Worm (Caenorhabditis elegans): ENCODE results near the gene clec-227.

The clec-227 gene

DNA sequence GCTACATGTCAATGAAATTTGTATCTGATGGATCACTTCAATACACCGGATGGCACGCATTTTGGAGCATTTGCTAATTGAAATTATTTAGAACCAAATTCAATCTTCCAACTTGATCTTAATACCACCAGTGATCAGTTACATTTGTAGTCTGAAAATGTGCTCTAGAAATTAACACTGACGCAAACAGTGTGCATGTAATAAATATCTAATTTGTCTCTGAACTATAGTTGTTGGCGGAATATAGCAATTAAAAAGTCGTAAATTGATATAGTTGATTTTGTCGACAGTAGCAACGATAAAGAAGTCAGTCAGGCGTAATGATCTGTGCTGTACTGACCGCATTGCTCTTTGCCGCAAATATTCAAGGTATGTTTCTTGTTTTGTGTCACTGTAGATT lies at the start of gene clec-227:
clec-227 (plus strand) TSS at position 301 of the 400 bp plus-strand sequence.
- TF ChIP-seq ceh-82 (tag; optimal IDR thresholded peaks at IDR 0.05) (no peak), elt-3 (tag; optimal IDR thresholded peaks at IDR 0.05) (no peak), zag-1 (tag; optimal IDR thresholded peaks at IDR 0.05) (no peak), nhr-12 (tag; optimal IDR thresholded peaks at IDR 0.05) (no peak), F13H6.1 (tag; optimal IDR thresholded peaks at IDR 0.05) (no peak), ama-1 (optimal IDR thresholded peaks at IDR 0.05) (no peak), snpc-4 (tag; optimal IDR thresholded peaks at IDR 0.05) (no peak), sem-4 (tag; optimal IDR thresholded peaks at IDR 0.05) (no peak), unc-55 (GFP tag; optimal IDR thresholded peaks at IDR 0.05) (no peak)

ce11 chrV:14423268-14423667 lies 49.1 kb upstream of the clec-227 start, which contains the start of gene rpoa-12:
rpoa-12 (minus strand) TSS chrV:14423304.
- TF ChIP-seq ama-1 (optimal IDR thresholded peaks at IDR 0.05) (no peak), nhr-77 (tag; optimal IDR thresholded peaks at IDR 0.05) (no peak), unc-55 (GFP tag; optimal IDR thresholded peaks at IDR 0.05) (peak; percentile 58), snpc-4 (tag; optimal IDR thresholded peaks at IDR 0.05) (no peak), gmeb-1 (tag; optimal IDR thresholded peaks at IDR 0.05) (no peak), crh-2 (tag; optimal IDR thresholded peaks at IDR 0.05) (peak; percentile 40), peb-1 (tag; optimal IDR thresholded peaks at IDR 0.05) (no peak), nhr-237 (tag; optimal IDR thresholded peaks at IDR 0.05) (no peak), lin-13 (GFP tag; optimal IDR thresholded peaks at IDR 0.05) (no peak), fos-1 (tag; optimal IDR thresholded peaks at IDR 0.05) (no peak), skn-1 (tag; optimal IDR thresholded peaks at IDR 0.05) (peak; percentile 84), blmp-1 (tag; optimal IDR thresholded peaks at IDR 0.05; ENCODE audit: insufficient read depth) (no peak), unc-39 (tag; optimal IDR thresholded peaks at IDR 0.05) (no peak), C34F6.9 (tag; optimal IDR thresholded peaks at IDR 0.05) (peak; percentile 68), nhr-25 (tag; optimal IDR thresholded peaks at IDR 0.05) (no peak), nhr-129 (tag; optimal IDR thresholded peaks at IDR 0.05) (peak; percentile 59), F13H6.1 (tag; optimal IDR thresholded peaks at IDR 0.05) (peak; percentile 5), lsy-2 (tag; optimal IDR thresholded peaks at IDR 0.05) (peak in 1 of 2 experiments; percentile 44), zag-1 (tag; optimal IDR thresholded peaks at IDR 0.05) (no peak), mab-5 (tag; optimal IDR thresholded peaks at IDR 0.05) (no peak), sma-9 (GFP tag; optimal IDR thresholded peaks at IDR 0.05) (peak; percentile 43), sma-9 (tag; optimal IDR thresholded peaks at IDR 0.05) (no peak), nhr-21 (tag; optimal IDR thresholded peaks at IDR 0.05) (no peak), aly-2 (tag; optimal IDR thresholded peaks at IDR 0.05) (no peak), elt-3 (tag; optimal IDR thresholded peaks at IDR 0.05) (no peak), mdl-1 (tag; optimal IDR thresholded peaks at IDR 0.05) (no peak), sma-3 (GFP tag; optimal IDR thresholded peaks at IDR 0.05) (peak; percentile 30), nhr-11 (tag; optimal IDR thresholded peaks at IDR 0.05) (no peak), nhr-6 (tag; optimal IDR thresholded peaks at IDR 0.05) (no peak)

- no peak for TF ChIP-seq ceh-82 (tag; optimal IDR thresholded peaks at IDR 0.05)
- TF ChIP-seq sma-3 (GFP tag; optimal IDR thresholded peaks at IDR 0.05) = peak; percentile 28
- TF ChIP-seq skn-1 (tag; optimal IDR thresholded peaks at IDR 0.05) = peak; percentile 62
- TF ChIP-seq aly-2 (tag; optimal IDR thresholded peaks at IDR 0.05) = no peak
- TF ChIP-seq sma-9 (GFP tag; optimal IDR thresholded peaks at IDR 0.05) = peak; percentile 47
- no peak for TF ChIP-seq sma-9 (tag; optimal IDR thresholded peaks at IDR 0.05)
- peak; percentile 38 for TF ChIP-seq F13H6.1 (tag; optimal IDR thresholded peaks at IDR 0.05)
- TF ChIP-seq lsy-2 (tag; optimal IDR thresholded peaks at IDR 0.05) = peak in 1 of 2 experiments; percentile 33
- peak; percentile 54 for TF ChIP-seq unc-55 (GFP tag; optimal IDR thresholded peaks at IDR 0.05)
- TF ChIP-seq C34F6.9 (tag; optimal IDR thresholded peaks at IDR 0.05) = peak; percentile 56
- TF ChIP-seq nhr-237 (tag; optimal IDR thresholded peaks at IDR 0.05) = no peak
- TF ChIP-seq lin-11 (tag; optimal IDR thresholded peaks at IDR 0.05) = peak; percentile 38
- peak; percentile 46 for TF ChIP-seq nhr-129 (tag; optimal IDR thresholded peaks at IDR 0.05)
- no peak for TF ChIP-seq nhr-23 (tag; optimal IDR thresholded peaks at IDR 0.05)
Measured at ce11 chrV:14424958-14425492, 47.3 kb upstream of the clec-227 start, which contains the start of gene rrsr-1. rrsr-1 (minus strand) TSS chrV:14425008.

DNA sequence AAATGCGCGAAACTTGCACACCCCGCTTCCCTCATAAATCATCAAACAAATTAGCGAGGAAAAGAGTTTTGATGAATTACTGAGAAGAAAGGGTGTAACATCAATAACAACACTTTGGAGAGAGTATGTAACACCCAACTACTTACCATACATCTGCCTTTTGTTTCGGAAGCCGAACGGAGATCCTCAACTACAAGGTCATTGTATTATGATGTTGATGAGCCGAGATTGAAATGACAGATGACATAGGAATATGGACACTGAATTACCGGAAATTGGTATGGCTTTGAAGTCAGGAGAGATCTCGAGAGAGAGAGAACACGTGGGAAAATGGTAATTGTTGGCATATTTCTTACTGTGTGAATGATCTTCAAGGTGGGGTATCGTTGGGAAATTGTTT lies 46.3 kb upstream of the clec-227 start:
- TF ChIP-seq lin-11 (tag; optimal IDR thresholded peaks at IDR 0.05) (no peak), sma-9 (GFP tag; optimal IDR thresholded peaks at IDR 0.05) (no peak), sma-9 (tag; optimal IDR thresholded peaks at IDR 0.05) (no peak), nhr-237 (tag; optimal IDR thresholded peaks at IDR 0.05) (no peak), skn-1 (tag; optimal IDR thresholded peaks at IDR 0.05) (no peak), zag-1 (tag; optimal IDR thresholded peaks at IDR 0.05) (no peak), aly-2 (tag; optimal IDR thresholded peaks at IDR 0.05) (no peak), dmd-4 (tag; optimal IDR thresholded peaks at IDR 0.05) (no peak), sem-4 (tag; optimal IDR thresholded peaks at IDR 0.05) (no peak), unc-55 (GFP tag; optimal IDR thresholded peaks at IDR 0.05) (no peak), alr-1 (tag; optimal IDR thresholded peaks at IDR 0.05) (no peak), fos-1 (tag; optimal IDR thresholded peaks at IDR 0.05) (no peak), elt-3 (tag; optimal IDR thresholded peaks at IDR 0.05) (no peak), mdl-1 (tag; optimal IDR thresholded peaks at IDR 0.05) (no peak), nhr-12 (tag; optimal IDR thresholded peaks at IDR 0.05) (no peak), ztf-4 (tag; optimal IDR thresholded peaks at IDR 0.05) (no peak), ztf-1 (GFP tag; conservative IDR thresholded peaks at IDR 0.05) (no peak)

All from whole organism, L2 larva.